Worm (Caenorhabditis elegans): ENCODE measurements around the gene cct-7.

DNA sequence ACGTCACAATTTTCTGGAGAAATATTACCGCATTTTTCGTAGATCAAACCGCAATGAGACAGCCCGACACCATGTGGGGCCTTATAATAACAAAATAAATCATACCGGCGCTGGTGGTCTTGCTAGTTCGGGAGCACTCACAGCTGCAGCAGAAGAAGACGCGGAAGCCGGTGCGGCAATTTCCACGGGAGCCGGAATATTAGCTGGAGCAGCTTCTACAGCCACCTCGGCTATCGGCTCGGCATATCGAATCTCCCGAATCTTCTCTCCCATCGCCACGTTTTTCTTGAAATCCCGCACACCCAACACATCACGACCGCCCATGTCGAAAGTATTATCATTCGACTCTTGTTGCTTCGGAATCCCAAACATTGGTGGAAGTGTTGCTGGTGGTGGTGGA, 47.5 kb upstream of the cct-7 start:
- TF ChIP-seq fkh-10 (GFP tag; optimal IDR thresholded peaks at IDR 0.05), result no peak
- no peak for TF ChIP-seq unc-42 (tag; optimal IDR thresholded peaks at IDR 0.05)
- no peak for TF ChIP-seq pha-4 (tag; optimal IDR thresholded peaks at IDR 0.05)
- TF ChIP-seq sox-2 (GFP tag; IDR thresholded peaks at IDR 0.05), result no peak
- TF ChIP-seq tbx-2 (tag; optimal IDR thresholded peaks at IDR 0.05), result no peak
- no peak for TF ChIP-seq unc-86 (tag; optimal IDR thresholded peaks at IDR 0.05)
- no peak for TF ChIP-seq ets-4 (tag; optimal IDR thresholded peaks at IDR 0.05)
- no peak for TF ChIP-seq ztf-16 (tag; optimal IDR thresholded peaks at IDR 0.05)
- no peak for TF ChIP-seq npax-4 (tag; optimal IDR thresholded peaks at IDR 0.05)
- no peak for TF ChIP-seq dve-1 (tag; optimal IDR thresholded peaks at IDR 0.05)
- TF ChIP-seq syd-9 (tag; optimal IDR thresholded peaks at IDR 0.05), result no peak
- TF ChIP-seq T23F11.4 (GFP tag; optimal IDR thresholded peaks at IDR 0.05), result no peak
- no peak for TF ChIP-seq ama-1 (optimal IDR thresholded peaks at IDR 0.05)
- no peak for TF ChIP-seq nfya-1 (tag; optimal IDR thresholded peaks at IDR 0.05)
